Fruit fly (Drosophila melanogaster) whole organism, embryonic: ENCODE results near the gene scramb2.
A peak's percentile ranks its signal among the peaks of the same experiment; 100 is the strongest.

Experiments
- CG12071 ChIP-seq: fragments of 200-800 bp; sonication (Bioruptor generic); optimal IDR thresholded peaks from 3 replicates; lab custom pipeline; 2018; ENCODE audit warnings: missing biosample characterization, mild to moderate bottlenecking, missing genetic modification characterization
- CG1233 ChIP-seq: fragments of 200-800 bp; sonication (Bioruptor generic); optimal IDR thresholded peaks from 4 replicates; lab custom pipeline; 2018; ENCODE audit warnings: missing biosample characterization, mild to moderate bottlenecking, missing genetic modification characterization
- CG13894 ChIP-seq: fragments of 200-800 bp; sonication (Bioruptor generic); optimal IDR thresholded peaks from 3 replicates; lab custom pipeline; 2018; ENCODE audit warnings: missing biosample characterization, mild to moderate bottlenecking, missing genetic modification characterization, moderate library complexity
- CG18476 ChIP-seq: fragments of 200-800 bp; sonication (Bioruptor generic); optimal IDR thresholded peaks from 2 replicates; lab custom pipeline; 2016; ENCODE audit warnings: missing biosample characterization, mild to moderate bottlenecking, missing genetic modification characterization
- CG2120 ChIP-seq: fragments of 200-800 bp; sonication (Bioruptor generic); optimal IDR thresholded peaks from 3 replicates; lab custom pipeline; 2016; ENCODE audit warnings: missing biosample characterization, missing genetic modification characterization
- CG6689 ChIP-seq: fragments of 200-800 bp; sonication (Bioruptor generic); IDR thresholded peaks from 2 replicates; pipeline ENCODE4 v1.3.6; 2022; ENCODE audit warnings: missing biosample characterization, missing genetic modification characterization
- CG7357 ChIP-seq: fragments of 200-800 bp; sonication (Bioruptor generic); IDR thresholded peaks from 3 replicates; pipeline ENCODE4 v1.3.6; 2022; ENCODE audit warnings: missing biosample characterization, missing genetic modification characterization
- CG7556 ChIP-seq: fragments of 200-800 bp; sonication (Bioruptor generic); optimal IDR thresholded peaks from 2 replicates; lab custom pipeline; 2017; ENCODE audit warnings: missing biosample characterization, mild to moderate bottlenecking, missing genetic modification characterization
- CG8290 ChIP-seq, 3 experiments: fragments of 200-800 bp; sonication (Bioruptor generic); optimal IDR thresholded peaks; 2 replicates each; lab custom pipeline; 2016 to 2019; ENCODE audit warnings: missing biosample characterization in 3 of 3, missing genetic modification characterization in 3 of 3, mild to moderate bottlenecking in 2 of 3, moderate library complexity in 1 of 3
- CG8478 ChIP-seq: fragments of >200 bp; optimal IDR thresholded peaks from 2 replicates; lab custom pipeline; 2018
- CG8924 ChIP-seq: fragments of 200-800 bp; optimal IDR thresholded peaks from 3 replicates; lab custom pipeline; 2019; ENCODE audit warnings: missing biosample characterization, mild to moderate bottlenecking, missing genetic modification characterization, moderate library complexity
- CG8944 ChIP-seq: fragments of 200-800 bp; sonication (Bioruptor generic); optimal IDR thresholded peaks from 3 replicates; lab custom pipeline; 2016; ENCODE audit warnings: missing biosample characterization, missing genetic modification characterization
- CG9797 ChIP-seq: fragments of 200-800 bp; sonication (Bioruptor generic); optimal IDR thresholded peaks from 3 replicates; lab custom pipeline; 2018; ENCODE audit warnings: missing biosample characterization, mild to moderate bottlenecking, missing genetic modification characterization
- D19B ChIP-seq: fragments of 200-800 bp; sonication (Bioruptor generic); optimal IDR thresholded peaks from 2 replicates; lab custom pipeline; 2017; ENCODE audit warnings: missing biosample characterization, mild to moderate bottlenecking, missing genetic modification characterization
- Dek ChIP-seq: fragments of 200-800 bp; sonication (Bioruptor generic); optimal IDR thresholded peaks from 3 replicates; lab custom pipeline; 2019; ENCODE audit warnings: missing biosample characterization, mild to moderate bottlenecking, missing genetic modification characterization, moderate library complexity
- Dll ChIP-seq: fragments of 200-800 bp; sonication (Bioruptor generic); IDR thresholded peaks from 4 replicates; pipeline ENCODE4 v1.3.6; 2022; ENCODE audit warnings: missing biosample characterization, missing genetic modification characterization; ENCODE audit not compliant: partially characterized antibody
- E2f2 ChIP-seq: fragments of 200-800 bp; sonication (Bioruptor generic); IDR thresholded peaks from 2 replicates; pipeline ENCODE4 v1.3.6; 2022; ENCODE audit warnings: missing biosample characterization, missing genetic modification characterization
- Fer3 ChIP-seq: fragments of 200-800 bp; sonication (Bioruptor generic); optimal IDR thresholded peaks from 2 replicates; lab custom pipeline; 2018; ENCODE audit warnings: missing biosample characterization, mild to moderate bottlenecking, missing genetic modification characterization, moderate library complexity
- GATAe ChIP-seq: fragments of 200-800 bp; sonication (Bioruptor generic); conservative IDR thresholded peaks from 2 replicates; pipeline ENCODE4 v1.3.6; 2022; ENCODE audit warnings: missing biosample characterization, missing genetic modification characterization
- Hr51 ChIP-seq, 2 experiments: fragments of 200-800 bp; sonication (Bioruptor generic); optimal IDR thresholded peaks; 2 replicates in 1 of 2; 3 replicates in 1 of 2; lab custom pipeline; 2016 to 2018; ENCODE audit warnings: missing biosample characterization in 2 of 2, missing genetic modification characterization in 2 of 2, mild to moderate bottlenecking in 1 of 2, moderate library complexity in 1 of 2
- NC2α ChIP-seq: fragments of 200-800 bp; sonication (Bioruptor generic); optimal IDR thresholded peaks from 2 replicates; lab custom pipeline; 2016; ENCODE audit warnings: missing biosample characterization, missing genetic modification characterization
- NFAT ChIP-seq: fragments of 200-800 bp; sonication (Bioruptor generic); IDR thresholded peaks from 2 replicates; pipeline ENCODE4 v1.3.6; 2022; ENCODE audit warnings: missing biosample characterization, missing genetic modification characterization
- Sox100B ChIP-seq: fragments of 200-800 bp; sonication (Bioruptor generic); optimal IDR thresholded peaks from 3 replicates; lab custom pipeline; 2018; ENCODE audit warnings: missing biosample characterization, mild to moderate bottlenecking, missing genetic modification characterization
- Sry-δ ChIP-seq: fragments of 200-800 bp; sonication (Bioruptor generic); optimal IDR thresholded peaks from 2 replicates; lab custom pipeline; 2016; ENCODE audit warnings: missing biosample characterization, missing genetic modification characterization
- Stat92E ChIP-seq, 3 experiments: fragments of >200 bp in 2 of 3; fragments of 200-800 bp in 1 of 3; sonication (Bioruptor generic) in 1 of 3; optimal IDR thresholded peaks; 2 replicates each; lab custom pipeline; 2017 to 2019; ENCODE audit warnings: missing biosample characterization in 3 of 3, missing genetic modification characterization in 3 of 3, mild to moderate bottlenecking in 1 of 3, moderate library complexity in 1 of 3
- ab ChIP-seq: fragments of 200-800 bp; sonication (Bioruptor generic); optimal IDR thresholded peaks from 2 replicates; lab custom pipeline; 2016; ENCODE audit warnings: missing biosample characterization, missing genetic modification characterization
- ac ChIP-seq: fragments of 200-800 bp; sonication (Bioruptor generic); optimal IDR thresholded peaks from 3 replicates; lab custom pipeline; 2017; ENCODE audit warnings: missing biosample characterization, mild to moderate bottlenecking, missing genetic modification characterization
- az2 ChIP-seq: fragments of 200-800 bp; sonication (Bioruptor generic); optimal IDR thresholded peaks from 3 replicates; lab custom pipeline; 2016; ENCODE audit warnings: missing biosample characterization, missing genetic modification characterization
- bab2 ChIP-seq: fragments of 200-800 bp; sonication (Bioruptor generic); optimal IDR thresholded peaks from 2 replicates; lab custom pipeline; 2016; ENCODE audit warnings: missing biosample characterization, missing genetic modification characterization
- dan ChIP-seq: fragments of 200-800 bp; sonication (Bioruptor generic); IDR thresholded peaks from 2 replicates; pipeline ENCODE4 v1.3.6; 2022; ENCODE audit warnings: missing biosample characterization, missing genetic modification characterization
- disco-r ChIP-seq: fragments of 200-800 bp; sonication (Bioruptor generic); optimal IDR thresholded peaks from 2 replicates; lab custom pipeline; 2016; ENCODE audit warnings: missing biosample characterization, missing genetic modification characterization
- dmrt99B ChIP-seq: fragments of 200-800 bp; sonication (Bioruptor generic); optimal IDR thresholded peaks from 2 replicates; lab custom pipeline; 2018; ENCODE audit warnings: missing biosample characterization, mild to moderate bottlenecking, missing genetic modification characterization, moderate library complexity
- emc ChIP-seq: fragments of 200-800 bp; sonication (Bioruptor generic); optimal IDR thresholded peaks from 2 replicates; lab custom pipeline; 2016; ENCODE audit warnings: missing biosample characterization, missing genetic modification characterization
- fd96Cb ChIP-seq: fragments of 200-800 bp; sonication (Bioruptor generic); optimal IDR thresholded peaks from 2 replicates; lab custom pipeline; 2018; ENCODE audit warnings: missing biosample characterization, mild to moderate bottlenecking, missing genetic modification characterization, moderate library complexity
- gem ChIP-seq: fragments of 200-800 bp; sonication (Bioruptor generic); optimal IDR thresholded peaks from 2 replicates; lab custom pipeline; 2019; ENCODE audit warnings: missing biosample characterization, mild to moderate bottlenecking, missing genetic modification characterization, moderate library complexity
- gro ChIP-seq: fragments of 200-800 bp; sonication (Bioruptor generic); optimal IDR thresholded peaks from 2 replicates; lab custom pipeline; 2016; ENCODE audit warnings: missing biosample characterization, missing genetic modification characterization
- ham ChIP-seq: fragments of 200-800 bp; sonication (Bioruptor generic); IDR thresholded peaks from 2 replicates; pipeline ENCODE4 v1.3.6; 2022; ENCODE audit warnings: missing biosample characterization, missing genetic modification characterization
- her ChIP-seq: fragments of 200-800 bp; sonication (Bioruptor generic); optimal IDR thresholded peaks from 2 replicates; lab custom pipeline; 2016; ENCODE audit warnings: missing biosample characterization, missing genetic modification characterization
- klu ChIP-seq: fragments of 200-800 bp; sonication (Bioruptor generic); IDR thresholded peaks from 2 replicates; pipeline ENCODE4 v1.3.6; 2022; ENCODE audit warnings: missing biosample characterization, missing genetic modification characterization
- p53 ChIP-seq: fragments of 200-800 bp; sonication (Bioruptor generic); optimal IDR thresholded peaks from 2 replicates; lab custom pipeline; 2016; ENCODE audit warnings: missing biosample characterization, missing genetic modification characterization
- pros ChIP-seq: fragments of 200-800 bp; sonication (Bioruptor generic); optimal IDR thresholded peaks from 3 replicates; lab custom pipeline; 2019; ENCODE audit warnings: missing biosample characterization, mild to moderate bottlenecking, missing genetic modification characterization, moderate library complexity
- pum ChIP-seq: fragments of 200-800 bp; sonication (Bioruptor generic); optimal IDR thresholded peaks from 2 replicates; lab custom pipeline; 2016; ENCODE audit warnings: missing biosample characterization, missing genetic modification characterization
- rib ChIP-seq: fragments of 200-800 bp; sonication (Bioruptor generic); IDR thresholded peaks from 2 replicates; pipeline ENCODE4 v1.3.6; 2022; ENCODE audit warnings: missing biosample characterization, missing genetic modification characterization
- sd ChIP-seq: fragments of 200-800 bp; sonication (Bioruptor generic); optimal IDR thresholded peaks from 3 replicates; lab custom pipeline; 2018; ENCODE audit warnings: missing biosample characterization, mild to moderate bottlenecking, missing genetic modification characterization, moderate library complexity
- seq ChIP-seq: fragments of 200-800 bp; sonication (Bioruptor generic); IDR thresholded peaks from 2 replicates; pipeline ENCODE4 v1.3.6; 2022; ENCODE audit warnings: missing biosample characterization, missing genetic modification characterization
- sug ChIP-seq: fragments of 200-800 bp; optimal IDR thresholded peaks from 2 replicates; lab custom pipeline; 2019; ENCODE audit warnings: missing biosample characterization, mild to moderate bottlenecking, missing genetic modification characterization, moderate library complexity
- tio ChIP-seq: fragments of 200-800 bp; sonication (Bioruptor generic); optimal IDR thresholded peaks from 2 replicates; lab custom pipeline; 2017; ENCODE audit warnings: missing biosample characterization, missing genetic modification characterization, inconsistent platforms
- tx ChIP-seq: fragments of 200-800 bp; sonication (Bioruptor generic); optimal IDR thresholded peaks from 2 replicates; lab custom pipeline; 2016; ENCODE audit warnings: missing biosample characterization, missing genetic modification characterization
- zen2 ChIP-seq: fragments of 200-800 bp; sonication (Bioruptor generic); IDR thresholded peaks from 3 replicates; pipeline ENCODE4 v1.3.6; 2022; ENCODE audit warnings: missing biosample characterization, missing genetic modification characterization; ENCODE audit not compliant: partially characterized antibody

The scramb2 gene

DNA sequence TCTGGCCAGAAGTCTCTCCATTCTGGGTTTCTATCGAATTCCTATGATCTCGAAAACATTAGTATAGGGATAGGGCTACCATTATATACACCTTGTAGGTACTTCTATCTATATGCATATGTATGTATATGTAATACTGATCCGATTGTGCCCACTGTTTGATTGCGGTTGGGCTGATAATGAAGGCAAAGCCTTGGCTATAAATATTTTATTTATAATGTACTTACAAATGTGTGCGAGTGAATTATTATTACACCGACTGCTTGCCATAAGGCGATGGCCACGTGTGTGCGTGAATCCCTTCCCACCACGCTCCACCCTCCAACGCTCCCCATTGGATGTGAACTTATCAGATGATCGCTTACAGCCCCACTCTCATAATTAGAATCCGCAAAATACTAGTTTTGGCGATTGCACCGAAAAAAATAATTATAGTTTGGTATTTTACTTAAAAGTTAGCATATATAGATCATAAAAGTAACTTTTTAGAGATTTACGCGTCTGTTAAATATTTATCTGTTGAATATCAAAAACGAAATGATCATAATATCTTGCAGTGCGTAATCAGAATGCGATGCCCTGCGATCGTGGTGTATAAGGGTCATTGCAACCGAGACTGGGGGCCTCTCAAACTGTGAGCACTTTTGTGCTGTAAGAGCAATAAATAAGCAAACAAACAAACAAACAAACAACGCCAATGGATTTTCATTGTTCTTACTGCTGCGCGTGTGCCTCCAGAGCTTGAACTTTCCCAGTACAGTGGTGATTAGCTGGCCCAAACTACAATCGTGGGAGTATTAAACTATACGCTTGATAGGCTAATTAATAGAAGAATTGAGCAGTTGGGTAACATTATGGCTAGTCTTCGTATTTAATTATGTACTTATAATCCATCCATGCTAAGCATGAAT, 33.7 kb upstream of the scramb2 start (continued):
- TF ChIP-seq seq = no peak
- peak; percentile 38 for TF ChIP-seq Sox100B (GFP tag; lab: Kevin White, UChicago)
- TF ChIP-seq NFAT (GFP tag; lab: Robert Waterston, UW) = 0 out of 2 replicates have a peak, but pooled peaks have one; percentile 19
- no peak for TF ChIP-seq Dek (tag; lab: Kevin White, UChicago)
- no peak for TF ChIP-seq E2f2 (GFP tag; lab: Robert Waterston, UW)
- peak; percentile 7 for TF ChIP-seq CG1233 (GFP tag; lab: Kevin White, UChicago)
- peak; percentile 32 for TF ChIP-seq gro (GFP tag; lab: Kevin White, UChicago)
- no peak for TF ChIP-seq tx (GFP tag; lab: Kevin White, UChicago)
- TF ChIP-seq CG8924 (tag; lab: Kevin White, UChicago) = no peak
- peak; percentile 20 for TF ChIP-seq CG7556 (GFP tag; lab: Kevin White, UChicago)
- peak; percentile 43 for TF ChIP-seq CG6689 (GFP tag; lab: Robert Waterston, UW)
- no peak for TF ChIP-seq CG13894 (tag; lab: Kevin White, UChicago)
- TF ChIP-seq pros = no peak
- no peak for TF ChIP-seq klu (GFP tag; lab: Robert Waterston, UW)
- TF ChIP-seq CG12071 (GFP tag; lab: Kevin White, UChicago) = no peak
- TF ChIP-seq CG8944 (GFP tag; lab: Kevin White, UChicago) = no peak
- TF ChIP-seq tio = no peak
- no peak for TF ChIP-seq zen2 (GFP tag; lab: Robert Waterston, UW)
- TF ChIP-seq Fer3 (tag; lab: Kevin White, UChicago) = no peak
- TF ChIP-seq dmrt99B (tag; lab: Kevin White, UChicago) = no peak
- no peak for TF ChIP-seq pum (GFP tag; lab: Kevin White, UChicago)
- TF ChIP-seq disco-r (GFP tag; lab: Kevin White, UChicago) = no peak
- TF ChIP-seq ac (GFP tag; lab: Kevin White, UChicago) = no peak
- TF ChIP-seq az2 (GFP tag; lab: Kevin White, UChicago) = no peak
- no peak for TF ChIP-seq dan (GFP tag; lab: Robert Waterston, UW)
- peak; percentile 57; the same call in 1 of the 2 replicates for TF ChIP-seq GATAe (GFP tag; lab: Robert Waterston, UW)
- TF ChIP-seq Dll (GFP tag; lab: Robert Waterston, UW) = no peak
- no peak for TF ChIP-seq emc
- TF ChIP-seq ham (GFP tag; lab: Robert Waterston, UW) = no peak
- peak; percentile 92 for TF ChIP-seq sug (tag; lab: Kevin White, UChicago)
- TF ChIP-seq Sry-δ (GFP tag; lab: Kevin White, UChicago) = no peak
- TF ChIP-seq CG8290 (GFP tag; optimal IDR thresholded peaks at IDR 0.05; lab: Kevin White, UChicago) = peak; percentile 5
- no peak for TF ChIP-seq CG8290 (tag; optimal IDR thresholded peaks at IDR 0.05; lab: Kevin White, UChicago)
- no peak for TF ChIP-seq NC2α (GFP tag; lab: Kevin White, UChicago)
- no peak for TF ChIP-seq CG8478 (lab: Kevin White, UChicago)
- no peak for TF ChIP-seq CG18476 (GFP tag; lab: Kevin White, UChicago)
- TF ChIP-seq fd96Cb (tag; lab: Kevin White, UChicago) = peak; percentile 9
- TF ChIP-seq D19B = no peak
- peak; percentile 28 for TF ChIP-seq CG2120
- TF ChIP-seq Stat92E (GFP tag; optimal IDR thresholded peaks at IDR 0.05; lab: Kevin White, UChicago) = no peak
- peak; percentile 67 for TF ChIP-seq sd (tag; lab: Kevin White, UChicago)
- TF ChIP-seq gem (tag; lab: Kevin White, UChicago) = peak; percentile 97
- no peak for TF ChIP-seq CG7357 (GFP tag; lab: Robert Waterston, UW)
- TF ChIP-seq bab2 (GFP tag; lab: Kevin White, UChicago) = peak; percentile 41
- TF ChIP-seq CG9797 (GFP tag; lab: Kevin White, UChicago) = no peak
- no peak for TF ChIP-seq ab (GFP tag; lab: Kevin White, UChicago)
- TF ChIP-seq her (GFP tag; lab: Kevin White, UChicago) = no peak
- TF ChIP-seq rib (GFP tag; lab: Robert Waterston, UW) = no peak
- no peak for TF ChIP-seq Hr51 (GFP tag; optimal IDR thresholded peaks at IDR 0.05; lab: Kevin White, UChicago)
- TF ChIP-seq p53 (GFP tag; lab: Kevin White, UChicago) = no peak
